Worm (Caenorhabditis elegans) whole organism, L3 larva: ENCODE measurements around the gene ZK622.5.

Source experiments
- R02D3.7 ChIP-seq: fragments of 150-350 bp; optimal IDR thresholded peaks from 2 replicates; lab custom pipeline; 2014; ENCODE audit warnings: missing biosample characterization, missing genetic modification characterization
- ZK546.5 ChIP-seq: sonication (generic microtip); optimal IDR thresholded peaks from 2 replicates; lab custom pipeline; 2017; ENCODE audit warnings: missing biosample characterization, missing genetic modification characterization
- aly-2 ChIP-seq: fragments of 150-350 bp; optimal IDR thresholded peaks from 2 replicates; lab custom pipeline; 2014; ENCODE audit warnings: missing biosample characterization, missing genetic modification characterization
- ama-1 ChIP-seq: fragments of 150-350 bp; optimal IDR thresholded peaks from 2 replicates; lab custom pipeline; 2018
- ceh-16 ChIP-seq: sonication (generic microtip); optimal IDR thresholded peaks from 2 replicates; lab custom pipeline; 2017; ENCODE audit warnings: missing biosample characterization, missing genetic modification characterization
- ceh-28 ChIP-seq: fragments of 150-350 bp; optimal IDR thresholded peaks from 2 replicates; lab custom pipeline; 2014; ENCODE audit warnings: missing biosample characterization, missing genetic modification reagents, missing genetic modification characterization
- ceh-82 ChIP-seq: fragments of 150-350 bp; optimal IDR thresholded peaks from 2 replicates; lab custom pipeline; 2014; ENCODE audit warnings: missing biosample characterization, missing genetic modification characterization
- ceh-9 ChIP-seq: sonication (generic microtip); optimal IDR thresholded peaks from 2 replicates; lab custom pipeline; 2018; ENCODE audit warnings: missing biosample characterization, missing genetic modification characterization
- daf-12 ChIP-seq: fragments of 150-350 bp; optimal IDR thresholded peaks from 2 replicates; lab custom pipeline; 2014; ENCODE audit warnings: missing biosample characterization, missing genetic modification reagents, missing genetic modification characterization
- egl-5 ChIP-seq: fragments of 150-350 bp; optimal IDR thresholded peaks from 2 replicates; lab custom pipeline; 2017; ENCODE audit warnings: missing biosample characterization, missing genetic modification reagents, missing genetic modification characterization, inconsistent platforms
- elt-2 ChIP-seq: sonication (generic microtip); optimal IDR thresholded peaks from 2 replicates; lab custom pipeline; 2016; ENCODE audit warnings: missing genetic modification reagents, mild to moderate bottlenecking, missing genetic modification characterization, missing compliant biosample characterization
- elt-3 ChIP-seq, 3 experiments: fragments of 150-350 bp in 1 of 3; sonication (generic microtip) in 2 of 3; optimal IDR thresholded peaks; 2 replicates in 2 of 3; 4 replicates in 1 of 3; lab custom pipeline; 2014 to 2017; ENCODE audit warnings: missing biosample characterization in 3 of 3, missing genetic modification characterization in 3 of 3
- eor-1 ChIP-seq, 2 experiments: fragments of 150-350 bp; optimal IDR thresholded peaks; 2 replicates each; lab custom pipeline; 2014 to 2018; ENCODE audit warnings: missing biosample characterization in 2 of 2, missing genetic modification characterization in 2 of 2
- fkh-10 ChIP-seq: sonication (generic microtip); optimal IDR thresholded peaks from 2 replicates; lab custom pipeline; 2017; ENCODE audit warnings: missing biosample characterization, missing genetic modification reagents, missing genetic modification characterization
- fkh-2 ChIP-seq: fragments of 150-350 bp; optimal IDR thresholded peaks from 2 replicates; lab custom pipeline; 2014; ENCODE audit warnings: missing biosample characterization, missing genetic modification reagents, missing genetic modification characterization
- fos-1 ChIP-seq: fragments of 150-350 bp; optimal IDR thresholded peaks from 2 replicates; lab custom pipeline; 2014; ENCODE audit warnings: missing biosample characterization, missing genetic modification characterization
- hmg-11 ChIP-seq: sonication (generic microtip); optimal IDR thresholded peaks from 2 replicates; lab custom pipeline; 2016; ENCODE audit warnings: missing genetic modification characterization, missing compliant biosample characterization
- lin-15B ChIP-seq: fragments of 150-350 bp; optimal IDR thresholded peaks from 2 replicates; lab custom pipeline; 2014; ENCODE audit warnings: missing biosample characterization, missing genetic modification characterization
- lin-39 ChIP-seq: fragments of 150-350 bp; optimal IDR thresholded peaks from 2 replicates; lab custom pipeline; 2018; ENCODE audit warnings: missing biosample characterization, missing genetic modification reagents, missing genetic modification characterization
- lsy-12 ChIP-seq: sonication (generic microtip); optimal IDR thresholded peaks from 2 replicates; lab custom pipeline; 2016; ENCODE audit warnings: mild to moderate bottlenecking, missing genetic modification characterization, missing compliant biosample characterization
- mml-1 ChIP-seq: fragments of 150-350 bp; sonication (generic microtip); optimal IDR thresholded peaks from 3 replicates; lab custom pipeline; 2014; ENCODE audit warnings: missing biosample characterization, missing genetic modification characterization
- nfya-1 ChIP-seq: sonication (generic microtip); optimal IDR thresholded peaks from 2 replicates; lab custom pipeline; 2017; ENCODE audit warnings: missing genetic modification characterization, mild to moderate bottlenecking, missing compliant biosample characterization, antibody characterized with exemption, moderate library complexity; ENCODE audit not compliant: insufficient read depth
- nhr-12 ChIP-seq: fragments of 150-350 bp; optimal IDR thresholded peaks from 2 replicates; lab custom pipeline; 2014; ENCODE audit warnings: missing biosample characterization, missing genetic modification characterization
- nhr-23 ChIP-seq: fragments of 150-350 bp; optimal IDR thresholded peaks from 2 replicates; lab custom pipeline; 2014; ENCODE audit warnings: missing biosample characterization, missing genetic modification reagents, missing genetic modification characterization
- nhr-25 ChIP-seq: sonication (generic microtip); optimal IDR thresholded peaks from 2 replicates; lab custom pipeline; 2017; ENCODE audit warnings: missing biosample characterization, missing genetic modification characterization
- nhr-28 ChIP-seq: fragments of 150-350 bp; optimal IDR thresholded peaks from 2 replicates; lab custom pipeline; 2014; ENCODE audit warnings: missing biosample characterization, missing genetic modification characterization
- nhr-43 ChIP-seq: sonication (generic microtip); optimal IDR thresholded peaks from 2 replicates; lab custom pipeline; 2016; ENCODE audit warnings: mild to moderate bottlenecking, missing genetic modification characterization, missing compliant biosample characterization; ENCODE audit not compliant: poor library complexity, severe bottlenecking
- nhr-77 ChIP-seq: fragments of 150-350 bp; optimal IDR thresholded peaks from 2 replicates; lab custom pipeline; 2014; ENCODE audit warnings: missing biosample characterization, missing genetic modification characterization
- pha-4 ChIP-seq: fragments of 150-350 bp; optimal IDR thresholded peaks from 2 replicates; lab custom pipeline; 2014; ENCODE audit warnings: missing biosample characterization, missing genetic modification reagents, missing genetic modification characterization
- pqm-1 ChIP-seq: fragments of 150-350 bp; optimal IDR thresholded peaks from 2 replicates; lab custom pipeline; 2017; ENCODE audit warnings: missing biosample characterization, missing genetic modification characterization, inconsistent platforms
- sea-2 ChIP-seq: fragments of 150-350 bp; sonication (generic microtip); optimal IDR thresholded peaks from 4 replicates; lab custom pipeline; 2014; ENCODE audit warnings: missing biosample characterization, missing genetic modification reagents, missing genetic modification characterization
- snpc-4 ChIP-seq: fragments of 150-350 bp; optimal IDR thresholded peaks from 2 replicates; lab custom pipeline; 2014; ENCODE audit warnings: missing biosample characterization, missing genetic modification characterization
- tbx-2 ChIP-seq: sonication (generic microtip); optimal IDR thresholded peaks from 2 replicates; lab custom pipeline; 2016; ENCODE audit warnings: mild to moderate bottlenecking, missing genetic modification characterization, missing compliant biosample characterization
- unc-62 ChIP-seq: fragments of 150-350 bp; sonication (generic microtip); optimal IDR thresholded peaks from 4 replicates; lab custom pipeline; 2014; ENCODE audit warnings: missing biosample characterization, missing genetic modification reagents, missing genetic modification characterization
- zag-1 ChIP-seq: fragments of 150-350 bp; optimal IDR thresholded peaks from 2 replicates; lab custom pipeline; 2014; ENCODE audit warnings: missing biosample characterization, missing genetic modification characterization
- ztf-4 ChIP-seq: fragments of 150-350 bp; optimal IDR thresholded peaks from 2 replicates; lab custom pipeline; 2014; ENCODE audit warnings: missing biosample characterization, missing genetic modification characterization

Gene ZK622.5

DNA sequence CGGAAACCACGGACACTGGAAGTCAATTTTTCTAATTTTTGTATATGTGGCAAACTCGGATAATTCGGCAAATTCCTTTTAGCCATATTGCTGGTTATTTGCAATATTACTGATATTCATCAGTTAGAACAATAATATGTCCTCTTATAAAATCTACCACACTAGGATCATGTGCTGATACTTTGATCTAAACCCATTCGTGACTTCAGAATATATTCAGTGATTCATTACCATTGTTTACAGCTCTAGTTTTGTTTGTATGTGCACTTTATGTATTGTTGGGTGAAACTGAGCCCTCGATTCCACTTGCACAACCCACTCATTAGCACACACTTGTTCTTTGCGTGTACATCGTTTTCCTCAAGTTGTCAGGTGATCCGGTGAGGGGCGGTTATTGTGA, 17.0 kb downstream of the ZK622.5 start:
- TF ChIP-seq egl-5 (tag; lab: Kevin White, UChicago) (no peak), pha-4 (tag; lab: Kevin White, UChicago) (peak; percentile 55)

DNA sequence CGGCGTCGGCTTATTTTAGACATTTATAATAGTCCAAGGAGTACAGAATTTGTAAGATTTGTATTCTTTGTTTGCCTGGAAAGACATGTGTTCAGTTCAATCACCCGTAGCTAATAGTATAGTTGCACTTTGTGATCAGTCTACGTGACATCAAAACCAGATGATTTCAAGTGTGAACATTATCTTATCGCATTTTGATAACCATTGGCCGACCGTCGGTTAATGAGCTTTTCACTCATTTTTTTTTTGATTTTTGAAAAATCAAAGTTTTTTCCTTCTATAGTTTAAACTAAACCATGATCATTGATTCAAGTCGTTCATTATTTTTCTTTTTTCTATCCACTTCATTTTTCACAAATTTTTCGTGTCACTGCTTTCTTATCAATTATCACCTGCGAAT, 18.0 kb downstream of the ZK622.5 start:
- TF ChIP-seq nhr-25 (tag; lab: Kevin White, UChicago): no peak
- TF ChIP-seq elt-2: peak; percentile 90
- peak; percentile 84 for TF ChIP-seq pqm-1 (tag; lab: Kevin White, UChicago)
- TF ChIP-seq nhr-23 (tag; lab: Kevin White, UChicago): no peak

DNA sequence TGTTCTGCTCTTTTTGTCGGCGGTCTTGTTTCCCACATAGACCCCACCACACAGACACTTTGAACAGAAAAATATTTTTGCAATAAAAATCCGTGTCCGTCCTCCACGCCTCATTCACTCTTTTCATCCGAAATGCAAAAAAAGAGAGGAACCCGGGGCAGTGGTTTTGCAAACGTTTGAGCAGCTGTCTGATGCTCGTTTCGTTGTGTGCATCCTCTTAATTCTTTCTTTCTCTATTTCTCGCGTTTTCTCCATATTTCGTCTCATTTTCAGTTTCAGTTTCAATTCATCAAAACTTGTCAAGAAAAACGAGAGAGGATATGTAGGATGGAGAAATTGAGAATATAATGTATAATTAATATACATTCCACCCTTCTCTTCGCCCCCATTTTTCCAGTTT, 19.7 kb downstream of the ZK622.5 start:
- TF ChIP-seq nfya-1 (tag; lab: Kevin White, UChicago) (peak; percentile 48), fos-1 (no peak), lin-39 (peak; percentile 25)

DNA sequence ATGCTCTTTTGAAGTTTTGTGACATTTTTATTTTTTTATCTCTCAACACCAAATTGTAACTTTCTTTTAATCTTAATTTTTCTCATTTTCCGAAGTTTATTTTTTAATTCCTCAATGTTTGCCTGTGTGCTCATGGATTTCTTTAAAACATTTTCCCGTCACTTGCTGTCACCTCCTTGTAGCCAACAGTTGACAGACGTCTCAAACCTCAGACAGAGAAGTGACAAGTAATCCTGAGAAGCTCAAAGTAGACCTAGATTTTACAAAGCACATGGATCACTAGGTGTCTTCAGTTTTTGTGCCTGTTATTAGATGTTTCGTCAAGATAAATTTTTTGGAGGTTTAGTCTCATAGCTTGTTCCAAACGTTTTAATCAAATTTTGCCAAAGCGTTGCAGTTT, 20.5 kb downstream of the ZK622.5 start:
- TF ChIP-seq R02D3.7 (tag; lab: Kevin White, UChicago) (no peak), egl-5 (tag; lab: Kevin White, UChicago) (no peak), zag-1 (tag; lab: Kevin White, UChicago) (no peak), sea-2 (GFP tag; lab: Kevin White, UChicago) (no peak), ceh-82 (tag; lab: Kevin White, UChicago) (no peak), unc-62 (peak; percentile 11), ceh-28 (tag; lab: Kevin White, UChicago) (no peak), fos-1 (no peak)

DNA sequence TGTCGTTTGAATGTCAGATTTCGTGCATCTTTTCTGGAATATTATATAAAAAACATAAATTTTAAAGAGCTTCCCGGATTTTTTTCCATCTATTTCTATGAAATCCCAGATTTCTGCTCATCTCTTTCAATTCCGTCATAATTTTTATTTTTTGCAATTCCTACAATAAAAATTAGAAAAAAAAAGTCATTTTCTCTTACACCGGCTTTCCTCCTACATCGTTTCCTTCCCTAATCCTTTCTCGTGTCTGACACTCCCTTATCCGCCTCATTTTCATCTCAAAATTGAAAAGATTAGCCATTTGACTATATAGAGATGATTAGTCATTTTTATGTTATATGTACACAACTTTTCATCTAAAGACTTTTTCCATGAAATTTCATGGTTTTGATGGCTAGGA, 21.6 kb downstream of the ZK622.5 start:
- no peak for TF ChIP-seq ceh-16 (tag; lab: Kevin White, UChicago)
- TF ChIP-seq sea-2 (GFP tag; lab: Kevin White, UChicago): no peak
- TF ChIP-seq nhr-28 (tag; lab: Kevin White, UChicago): no peak
- no peak for TF ChIP-seq lin-15B
- no peak for TF ChIP-seq ceh-82 (tag; lab: Kevin White, UChicago)
- no peak for TF ChIP-seq fkh-2 (tag; lab: Kevin White, UChicago)
- TF ChIP-seq nfya-1 (tag; lab: Kevin White, UChicago): no peak
- no peak for TF ChIP-seq eor-1 (tag; optimal IDR thresholded peaks at IDR 0.05; lab: Kevin White, UChicago)
- TF ChIP-seq fos-1: no peak
- no peak for TF ChIP-seq egl-5 (tag; lab: Kevin White, UChicago)
- TF ChIP-seq pha-4 (tag; lab: Kevin White, UChicago): no peak

DNA sequence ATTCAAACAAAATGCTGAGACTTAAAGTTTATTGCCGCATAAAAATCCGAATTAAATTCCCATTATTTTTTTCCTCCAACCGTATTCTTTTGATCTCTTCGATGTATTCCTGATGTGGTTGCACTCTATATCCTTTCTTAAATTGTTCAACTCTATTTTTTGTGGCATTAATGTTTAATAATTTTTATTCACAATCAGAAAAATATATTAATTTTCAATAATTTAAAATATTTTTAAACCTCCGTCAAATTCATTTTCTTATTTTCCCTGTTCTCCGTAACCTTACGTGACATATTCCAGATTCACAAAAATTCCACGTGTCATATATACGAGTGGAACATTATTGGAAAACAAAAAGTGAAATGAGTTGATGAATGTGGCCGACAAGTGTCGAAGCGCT, 22.5 kb downstream of the ZK622.5 start, which contains the start of gene gcy-12:
TSS of gene gcy-12 (plus strand) at position 301 of the 400 bp plus-strand sequence.
- TF ChIP-seq nhr-12 (tag; lab: Kevin White, UChicago): no peak
- TF ChIP-seq ceh-9 (tag; lab: Kevin White, UChicago): no peak
- TF ChIP-seq lin-15B: no peak
- no peak for TF ChIP-seq egl-5 (tag; lab: Kevin White, UChicago)
- no peak for TF ChIP-seq nfya-1 (tag; lab: Kevin White, UChicago)
- no peak for TF ChIP-seq snpc-4

DNA sequence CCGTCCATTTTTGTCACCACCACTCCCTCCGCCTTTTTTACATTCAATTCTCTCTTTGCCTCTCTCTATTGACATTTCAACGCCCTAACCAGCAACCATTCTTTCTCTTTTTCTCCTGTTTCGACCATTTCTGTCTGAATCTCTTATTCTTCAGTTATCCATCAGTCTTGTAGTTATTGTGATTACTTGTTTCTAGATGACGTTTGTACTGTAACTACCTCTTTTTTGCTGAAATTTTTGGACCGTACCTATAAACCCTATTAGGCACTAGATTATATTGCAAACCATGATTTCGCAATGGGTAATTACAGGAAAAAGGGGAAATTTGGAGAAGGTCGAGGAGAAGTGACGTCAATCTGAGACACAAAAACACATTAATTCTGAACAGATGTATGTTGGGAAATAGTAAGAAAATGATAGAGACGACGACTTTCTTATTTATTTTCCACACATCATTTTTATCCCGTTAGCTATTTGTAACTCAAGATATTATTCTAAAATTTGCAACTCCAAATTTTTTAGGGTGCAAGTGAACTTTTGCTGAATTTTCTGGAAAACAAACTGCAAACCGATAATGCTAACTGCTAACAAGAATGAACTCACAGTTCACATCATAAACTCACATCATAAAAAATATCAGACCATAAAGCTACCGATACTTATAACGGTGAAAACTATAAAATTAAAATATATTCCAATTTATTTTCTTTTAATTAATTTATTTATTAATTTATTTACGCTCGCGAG, 31.1 kb downstream of the ZK622.5 start:
- TF ChIP-seq mml-1 (tag; lab: Kevin White, UChicago): no peak
- TF ChIP-seq tbx-2: no peak
- TF ChIP-seq sea-2 (GFP tag; lab: Kevin White, UChicago): no peak
- peak; percentile 99 for TF ChIP-seq pha-4 (tag; lab: Kevin White, UChicago)
- TF ChIP-seq fkh-10 (GFP tag; lab: Kevin White, UChicago): no peak
- TF ChIP-seq ama-1: no peak
- TF ChIP-seq ceh-82 (tag; lab: Kevin White, UChicago): no peak
- no peak for TF ChIP-seq unc-62
- no peak for TF ChIP-seq elt-3 (tag; optimal IDR thresholded peaks at IDR 0.05; lab: Kevin White, UChicago)
- no peak for TF ChIP-seq snpc-4
- peak; percentile 59 for TF ChIP-seq elt-2
- peak; percentile 36 for TF ChIP-seq nhr-23 (tag; lab: Kevin White, UChicago)
- TF ChIP-seq ZK546.5 (tag; lab: Kevin White, UChicago): no peak
- peak; percentile 57 for TF ChIP-seq nhr-25 (tag; lab: Kevin White, UChicago)
- TF ChIP-seq fos-1: no peak
- TF ChIP-seq pqm-1 (tag; lab: Kevin White, UChicago): peak; percentile 65
- peak; percentile 45 for TF ChIP-seq ceh-28 (tag; lab: Kevin White, UChicago)
- no peak for TF ChIP-seq ztf-4 (tag; lab: Kevin White, UChicago)
- TF ChIP-seq nfya-1 (tag; lab: Kevin White, UChicago): no peak
- peak; percentile 2 for TF ChIP-seq egl-5 (tag; lab: Kevin White, UChicago)
- no peak for TF ChIP-seq nhr-43 (tag; lab: Kevin White, UChicago)
- TF ChIP-seq nhr-12 (tag; lab: Kevin White, UChicago): no peak
- TF ChIP-seq aly-2 (tag; lab: Kevin White, UChicago): no peak
- TF ChIP-seq nhr-77 (tag; lab: Kevin White, UChicago): peak; percentile 66
- peak; percentile 9 for TF ChIP-seq hmg-11 (tag; lab: Kevin White, UChicago)
- no peak for TF ChIP-seq nhr-28 (tag; lab: Kevin White, UChicago)
- no peak for TF ChIP-seq daf-12
- TF ChIP-seq zag-1 (tag; lab: Kevin White, UChicago): no peak
- no peak for TF ChIP-seq lsy-12 (tag; lab: Kevin White, UChicago)
- TF ChIP-seq, all 47 proteins: peak for 9
